Fruit fly (Drosophila melanogaster) Kc167 (cell line): ENCODE results near the gene Fadd.

Source experiments
- Sin3A ChIP-seq: fragments of >200 bp; optimal IDR thresholded peaks from 2 replicates; lab custom pipeline; 2018; ENCODE audit warnings: missing external identifiers
- insv ChIP-seq: fragments of >200 bp; optimal IDR thresholded peaks from 3 replicates; lab custom pipeline; 2018; ENCODE audit warnings: missing external identifiers

DNA sequence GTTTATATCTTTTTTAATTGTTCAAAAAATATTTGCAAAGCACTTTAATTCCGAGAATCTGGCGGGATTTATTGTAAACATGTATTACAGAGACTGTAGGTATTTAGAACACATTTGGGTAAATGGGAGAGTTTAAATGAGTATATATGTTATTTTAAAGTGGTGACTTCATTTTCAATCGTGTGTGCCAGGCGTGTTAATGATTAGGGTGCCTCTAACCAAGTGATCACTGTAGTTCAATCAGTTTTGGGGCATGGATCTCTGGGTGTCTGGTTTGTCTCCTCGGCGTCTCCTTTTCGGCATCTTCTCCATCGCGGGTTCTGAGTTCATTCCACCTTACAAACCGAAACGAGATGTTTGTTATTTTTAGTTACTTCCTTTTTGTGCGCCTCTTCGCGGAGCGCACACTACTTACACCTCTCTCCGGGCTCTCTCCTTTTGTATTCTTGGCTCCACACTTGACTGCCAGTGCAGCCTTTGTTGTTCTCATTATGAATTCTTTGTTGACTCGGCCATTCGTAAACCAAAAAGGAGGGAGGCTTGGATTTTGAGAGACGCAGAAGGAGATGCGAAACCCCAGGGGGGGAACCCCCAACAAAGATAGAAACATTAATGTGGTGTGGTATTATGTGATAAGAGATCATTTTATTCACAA is 9.6 kb downstream of the Fadd start:
- TF ChIP-seq Sin3A (lab: Kevin White, UChicago) (no peak), insv (lab: Kevin White, UChicago) (no peak)
